Worm (Caenorhabditis elegans) whole organism, late embryonic: ENCODE measurements around the gene uncp-18.

Experiments
- F13H6.1 ChIP-seq: sonication (generic microtip); optimal IDR thresholded peaks from 2 replicates; lab custom pipeline; 2016; ENCODE audit warnings: missing genetic modification characterization, missing compliant biosample characterization
- ceh-18 ChIP-seq: sonication (generic microtip); optimal IDR thresholded peaks from 2 replicates; lab custom pipeline; 2016; ENCODE audit warnings: missing genetic modification characterization, missing compliant biosample characterization
- ceh-2 ChIP-seq: sonication (generic microtip); optimal IDR thresholded peaks from 2 replicates; lab custom pipeline; 2016; ENCODE audit warnings: missing genotype, missing genetic modification characterization, missing compliant biosample characterization
- ceh-22 ChIP-seq: sonication (generic microtip); optimal IDR thresholded peaks from 2 replicates; lab custom pipeline; 2017; ENCODE audit warnings: missing biosample characterization, missing genetic modification characterization
- ceh-30 ChIP-seq: fragments of 150-350 bp; optimal IDR thresholded peaks from 2 replicates; lab custom pipeline; 2014; ENCODE audit warnings: missing biosample characterization, missing genetic modification characterization
- ceh-48 ChIP-seq: sonication (generic microtip); optimal IDR thresholded peaks from 2 replicates; lab custom pipeline; 2016; ENCODE audit warnings: missing genetic modification characterization, inconsistent platforms, missing compliant biosample characterization
- ceh-6 ChIP-seq: fragments of 200-800 bp; sonication (Bioruptor generic); optimal IDR thresholded peaks from 2 replicates; lab custom pipeline; 2018; ENCODE audit warnings: mild to moderate bottlenecking, missing genetic modification characterization, missing compliant biosample characterization
- dmd-4 ChIP-seq: sonication (generic microtip); optimal IDR thresholded peaks from 2 replicates; lab custom pipeline; 2016; ENCODE audit warnings: borderline replicate concordance, missing genetic modification characterization, missing compliant biosample characterization
- elt-2 ChIP-seq: sonication (generic microtip); optimal IDR thresholded peaks from 2 replicates; lab custom pipeline; 2016; ENCODE audit warnings: missing genetic modification reagents, missing genetic modification characterization, missing compliant biosample characterization
- hlh-30 ChIP-seq: sonication (generic microtip); optimal IDR thresholded peaks from 2 replicates; lab custom pipeline; 2017; ENCODE audit warnings: antibody characterized with exemption, missing genetic modification characterization, missing compliant biosample characterization; ENCODE audit not compliant: insufficient read depth
- madf-2 ChIP-seq: sonication (generic microtip); optimal IDR thresholded peaks from 2 replicates; lab custom pipeline; 2017; ENCODE audit warnings: missing genetic modification characterization, missing compliant biosample characterization
- pax-1 ChIP-seq: fragments of 150-350 bp; optimal IDR thresholded peaks from 2 replicates; lab custom pipeline; 2014; ENCODE audit warnings: missing biosample characterization, missing genetic modification characterization
- pha-2 ChIP-seq: sonication (generic microtip); optimal IDR thresholded peaks from 2 replicates; lab custom pipeline; 2017; ENCODE audit warnings: mild to moderate bottlenecking, missing genetic modification characterization, missing compliant biosample characterization

ce11 chrIV:377791-378190, 12.6 kb upstream of the uncp-18 start:
- no peak for TF ChIP-seq F13H6.1 (tag; lab: Kevin White, UChicago)
- TF ChIP-seq ceh-30 (tag; lab: Kevin White, UChicago): no peak
- TF ChIP-seq ceh-48: no peak
- TF ChIP-seq ceh-18: no peak
- no peak for TF ChIP-seq hlh-30 (tag; lab: Kevin White, UChicago)
- no peak for TF ChIP-seq elt-2 (tag; lab: Kevin White, UChicago)
- TF ChIP-seq ceh-2 (tag; lab: Kevin White, UChicago): no peak
- TF ChIP-seq ceh-6 (GFP tag; lab: Kevin White, UChicago): no peak
- TF ChIP-seq pha-2 (tag; lab: Kevin White, UChicago): no peak
- TF ChIP-seq ceh-22 (tag; lab: Kevin White, UChicago): no peak
- TF ChIP-seq dmd-4: no peak
- no peak for TF ChIP-seq madf-2 (tag; lab: Kevin White, UChicago)
- TF ChIP-seq pax-1 (tag; lab: Kevin White, UChicago): no peak
